Worm (Caenorhabditis elegans) whole organism, mixed stage, embryonic: ENCODE measurements around the gene C03C10.2.

Source experiments
- M03D4.4 ChIP-seq: sonication (generic microtip); optimal IDR thresholded peaks from 2 replicates; lab custom pipeline; 2017; ENCODE audit warnings: mild to moderate bottlenecking, missing genetic modification characterization, missing compliant biosample characterization
- blmp-1 ChIP-seq: fragments of 150-350 bp; optimal IDR thresholded peaks from 2 replicates; lab custom pipeline; 2014; ENCODE audit warnings: missing biosample characterization, missing genetic modification characterization
- ceh-39 ChIP-seq: fragments of 150-350 bp; optimal IDR thresholded peaks from 2 replicates; lab custom pipeline; 2014; ENCODE audit warnings: missing biosample characterization, missing genetic modification characterization
- ceh-43 ChIP-seq: fragments of 200-800 bp; sonication (Bioruptor generic); optimal IDR thresholded peaks from 2 replicates; lab custom pipeline; 2018; ENCODE audit warnings: mild to moderate bottlenecking, missing genetic modification characterization, moderate library complexity, missing compliant biosample characterization
- ceh-83 ChIP-seq: fragments of 200-800 bp; sonication (Bioruptor generic); optimal IDR thresholded peaks from 2 replicates; lab custom pipeline; 2018; ENCODE audit warnings: mild to moderate bottlenecking, missing genetic modification characterization, missing compliant biosample characterization
- ces-1 ChIP-seq: fragments of 150-350 bp; optimal IDR thresholded peaks from 2 replicates; lab custom pipeline; 2014; ENCODE audit warnings: missing biosample characterization, missing genetic modification reagents, missing genetic modification characterization
- cnd-1 ChIP-seq: fragments of 200-800 bp; sonication (Bioruptor generic); optimal IDR thresholded peaks from 2 replicates; lab custom pipeline; 2018; ENCODE audit warnings: mild to moderate bottlenecking, missing genetic modification characterization, missing compliant biosample characterization
- drap-1 ChIP-seq: fragments of 200-800 bp; sonication (Bioruptor generic); optimal IDR thresholded peaks from 3 replicates; lab custom pipeline; 2018; ENCODE audit warnings: mild to moderate bottlenecking, missing genetic modification characterization, missing compliant biosample characterization
- elt-1 ChIP-seq: sonication (generic microtip); optimal IDR thresholded peaks from 2 replicates; lab custom pipeline; 2017; ENCODE audit warnings: missing genetic modification characterization, mild to moderate bottlenecking, missing compliant biosample characterization, antibody characterized with exemption, moderate library complexity, borderline replicate concordance; ENCODE audit not compliant: insufficient read depth
- elt-3 ChIP-seq: fragments of 150-350 bp; optimal IDR thresholded peaks from 2 replicates; lab custom pipeline; 2014; ENCODE audit warnings: missing biosample characterization, missing genetic modification characterization
- flh-1 ChIP-seq: fragments of 200-800 bp; sonication (Bioruptor generic); optimal IDR thresholded peaks from 2 replicates; lab custom pipeline; 2018; ENCODE audit warnings: mild to moderate bottlenecking, missing genetic modification characterization, moderate library complexity, missing compliant biosample characterization
- ham-2 ChIP-seq: fragments of 200-800 bp; sonication (Bioruptor generic); optimal IDR thresholded peaks from 2 replicates; lab custom pipeline; 2018; ENCODE audit warnings: mild to moderate bottlenecking, missing genetic modification characterization, missing compliant biosample characterization
- hlh-1 ChIP-seq: fragments of 150-350 bp; optimal IDR thresholded peaks from 2 replicates; lab custom pipeline; 2014; ENCODE audit warnings: missing biosample characterization, missing genetic modification reagents, missing genetic modification characterization
- lin-13 ChIP-seq: fragments of 150-350 bp; optimal IDR thresholded peaks from 2 replicates; lab custom pipeline; 2014; ENCODE audit warnings: missing biosample characterization, missing genetic modification characterization
- lin-32 ChIP-seq: fragments of 200-800 bp; sonication (Bioruptor generic); optimal IDR thresholded peaks from 2 replicates; lab custom pipeline; 2018; ENCODE audit warnings: mild to moderate bottlenecking, missing genetic modification characterization, missing compliant biosample characterization
- lsy-2 ChIP-seq: fragments of 150-350 bp; optimal IDR thresholded peaks from 2 replicates; lab custom pipeline; 2014; ENCODE audit warnings: missing biosample characterization, missing genetic modification characterization
- mab-5 ChIP-seq: fragments of 150-350 bp; optimal IDR thresholded peaks from 2 replicates; lab custom pipeline; 2014; ENCODE audit warnings: missing biosample characterization, missing genetic modification characterization
- mep-1 ChIP-seq: fragments of 150-350 bp; optimal IDR thresholded peaks from 2 replicates; lab custom pipeline; 2017; ENCODE audit warnings: missing biosample characterization, missing genetic modification reagents, missing genetic modification characterization, inconsistent platforms
- mls-2 ChIP-seq: sonication (generic microtip); optimal IDR thresholded peaks from 2 replicates; lab custom pipeline; 2016; ENCODE audit warnings: mild to moderate bottlenecking, missing genetic modification characterization, moderate library complexity, missing compliant biosample characterization
- nhr-12 ChIP-seq: fragments of 150-350 bp; optimal IDR thresholded peaks from 2 replicates; lab custom pipeline; 2014; ENCODE audit warnings: missing biosample characterization, missing genetic modification characterization
- nhr-2 ChIP-seq: fragments of 150-350 bp; optimal IDR thresholded peaks from 2 replicates; lab custom pipeline; 2014; ENCODE audit warnings: missing biosample characterization, missing genetic modification characterization
- nhr-237 ChIP-seq: fragments of 150-350 bp; optimal IDR thresholded peaks from 2 replicates; lab custom pipeline; 2014; ENCODE audit warnings: missing biosample characterization, missing genetic modification characterization
- nhr-28 ChIP-seq: fragments of 150-350 bp; optimal IDR thresholded peaks from 2 replicates; lab custom pipeline; 2014; ENCODE audit warnings: missing biosample characterization, missing genetic modification characterization
- nhr-76 ChIP-seq: sonication (generic microtip); optimal IDR thresholded peaks from 2 replicates; lab custom pipeline; 2017; ENCODE audit warnings: missing biosample characterization, missing genetic modification characterization
- pha-4 ChIP-seq: fragments of 150-350 bp; optimal IDR thresholded peaks from 2 replicates; lab custom pipeline; 2018; ENCODE audit warnings: missing biosample characterization, missing genetic modification reagents, missing genetic modification characterization
- sem-2 ChIP-seq: fragments of 200-800 bp; sonication (Bioruptor generic); optimal IDR thresholded peaks from 2 replicates; lab custom pipeline; 2018; ENCODE audit warnings: mild to moderate bottlenecking, missing genetic modification characterization, missing compliant biosample characterization
- snpc-4 ChIP-seq: fragments of 150-350 bp; optimal IDR thresholded peaks from 2 replicates; lab custom pipeline; 2014; ENCODE audit warnings: missing biosample characterization, missing genetic modification characterization
- sptf-1 ChIP-seq: sonication (generic microtip); optimal IDR thresholded peaks from 2 replicates; lab custom pipeline; 2017; ENCODE audit warnings: mild to moderate bottlenecking, missing genetic modification characterization, moderate library complexity, missing compliant biosample characterization
- unc-120 ChIP-seq: sonication (generic microtip); optimal IDR thresholded peaks from 2 replicates; lab custom pipeline; 2017; ENCODE audit warnings: missing genetic modification characterization, missing compliant biosample characterization; ENCODE audit not compliant: poor library complexity, severe bottlenecking
- unc-39 ChIP-seq: fragments of 150-350 bp; optimal IDR thresholded peaks from 2 replicates; lab custom pipeline; 2014; ENCODE audit warnings: missing biosample characterization, missing genetic modification characterization

The C03C10.2 gene

DNA sequence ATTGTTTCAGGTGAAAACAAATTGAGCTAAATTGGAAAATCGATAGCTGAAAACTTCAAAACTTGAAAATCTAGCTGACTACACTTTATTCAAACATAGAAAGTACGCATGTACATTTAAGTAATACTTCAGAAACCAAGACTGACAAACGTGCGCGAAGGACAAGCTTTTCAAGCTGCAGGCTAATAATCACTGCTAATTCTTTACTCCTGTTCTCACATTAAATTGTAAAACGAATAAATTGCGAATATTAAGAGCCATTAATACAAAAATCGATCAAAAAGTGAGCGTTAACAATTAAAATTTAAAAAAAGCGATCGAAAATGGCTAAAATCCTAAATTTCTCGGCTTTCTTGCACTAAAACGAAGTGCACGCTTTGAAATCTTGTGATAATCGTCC, 3.8 kb upstream of the C03C10.2 start:
- TF ChIP-seq ceh-83 (GFP tag; lab: Kevin White, UChicago) (no peak), nhr-2 (tag; lab: Kevin White, UChicago) (no peak), elt-3 (tag; lab: Kevin White, UChicago) (no peak), snpc-4 (no peak), lsy-2 (tag; lab: Kevin White, UChicago) (no peak), sem-2 (GFP tag; lab: Kevin White, UChicago) (no peak), drap-1 (no peak), lin-13 (no peak), elt-1 (tag; lab: Kevin White, UChicago) (no peak)

DNA sequence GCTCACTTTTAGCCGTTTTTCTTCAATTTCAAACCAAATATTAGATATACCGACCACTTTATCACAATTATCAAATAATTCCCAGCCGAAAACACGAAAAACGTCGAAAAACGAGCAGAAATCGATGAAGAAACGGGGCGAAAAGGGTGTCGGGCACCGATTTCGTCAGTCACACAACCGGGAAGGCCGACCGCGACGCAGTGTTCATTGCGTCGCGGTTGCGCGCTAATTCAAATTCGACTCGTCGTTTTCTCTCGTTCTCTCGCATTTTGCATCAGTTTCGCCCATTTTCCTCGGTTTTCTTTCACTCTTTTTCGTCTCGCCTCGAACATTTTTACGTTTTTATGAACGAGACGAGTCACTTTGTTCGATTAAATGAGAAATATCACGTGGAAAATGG, 3.3 kb upstream of the C03C10.2 start:
- peak; percentile 24 for TF ChIP-seq ham-2 (GFP tag; lab: Kevin White, UChicago)
- peak; percentile 43 for TF ChIP-seq hlh-1 (tag; lab: Kevin White, UChicago)
- TF ChIP-seq ceh-39, result peak; percentile 68
- TF ChIP-seq lin-13, result peak; percentile 79
- TF ChIP-seq nhr-2 (tag; lab: Kevin White, UChicago), result no peak
- TF ChIP-seq nhr-237 (tag; lab: Kevin White, UChicago), result peak; percentile 54
- TF ChIP-seq lsy-2 (tag; lab: Kevin White, UChicago), result peak; percentile 79
- TF ChIP-seq sptf-1 (tag; lab: Kevin White, UChicago), result peak; percentile 45
- TF ChIP-seq M03D4.4 (tag; lab: Kevin White, UChicago), result no peak
- peak; percentile 27 for TF ChIP-seq mls-2
- no peak for TF ChIP-seq ceh-43
- TF ChIP-seq ceh-83 (GFP tag; lab: Kevin White, UChicago), result peak; percentile 27
- no peak for TF ChIP-seq flh-1 (GFP tag; lab: Kevin White, UChicago)
- peak; percentile 77 for TF ChIP-seq mep-1 (tag; lab: Kevin White, UChicago)
- TF ChIP-seq ces-1 (GFP tag; lab: Kevin White, UChicago), result peak; percentile 83
- no peak for TF ChIP-seq drap-1
- peak; percentile 16 for TF ChIP-seq unc-120 (tag; lab: Kevin White, UChicago)
- TF ChIP-seq mab-5 (tag; lab: Kevin White, UChicago), result no peak
- TF ChIP-seq pha-4 (tag; lab: Kevin White, UChicago), result peak; percentile 74

- TF ChIP-seq ham-2 (GFP tag; lab: Kevin White, UChicago) (no peak), elt-1 (tag; lab: Kevin White, UChicago) (no peak), ces-1 (GFP tag; lab: Kevin White, UChicago) (peak; percentile 85), mls-2 (no peak), mep-1 (tag; lab: Kevin White, UChicago) (no peak), drap-1 (no peak), lsy-2 (tag; lab: Kevin White, UChicago) (peak; percentile 2), unc-120 (tag; lab: Kevin White, UChicago) (peak; percentile 15), elt-3 (tag; lab: Kevin White, UChicago) (no peak)
Observed at ce11 chrIII:4088338-4088918, 2.4 kb upstream of the C03C10.2 start.

DNA sequence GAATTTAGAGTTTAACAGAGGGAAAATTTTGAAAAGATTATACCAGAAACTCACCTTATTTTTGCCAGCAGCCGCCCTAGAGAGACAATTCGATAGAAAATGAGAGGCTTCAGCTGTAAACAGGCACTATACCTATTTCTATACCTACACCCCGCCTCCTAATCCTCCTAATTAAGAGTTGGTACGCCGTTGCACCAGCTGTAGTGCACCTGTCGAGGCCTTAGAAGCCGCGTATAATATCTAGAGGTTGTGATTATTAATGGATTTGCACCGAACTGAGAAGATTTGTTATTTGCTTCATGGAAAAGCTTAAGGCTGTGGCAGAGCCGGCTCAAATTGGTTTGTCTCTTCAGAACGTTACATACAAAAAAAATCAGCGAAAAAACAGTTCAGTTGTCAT, 1.1 kb downstream of the C03C10.2 start, which contains the start of gene C03C10.5:
TSS of gene C03C10.5 (minus strand) at position 101 of the 400 bp plus-strand sequence.
- no peak for TF ChIP-seq ceh-83 (GFP tag; lab: Kevin White, UChicago)
- peak; percentile 75 for TF ChIP-seq lin-32 (GFP tag; lab: Kevin White, UChicago)
- no peak for TF ChIP-seq nhr-2 (tag; lab: Kevin White, UChicago)

- TF ChIP-seq elt-3 (tag; lab: Kevin White, UChicago), result no peak
- TF ChIP-seq ceh-39, result no peak
- TF ChIP-seq nhr-76 (tag; lab: Kevin White, UChicago), result no peak
- no peak for TF ChIP-seq mep-1 (tag; lab: Kevin White, UChicago)
- no peak for TF ChIP-seq drap-1
- TF ChIP-seq nhr-237 (tag; lab: Kevin White, UChicago), result no peak
- no peak for TF ChIP-seq unc-39
- TF ChIP-seq nhr-28, result no peak
- no peak for TF ChIP-seq cnd-1
- no peak for TF ChIP-seq nhr-12 (tag; lab: Kevin White, UChicago)
- no peak for TF ChIP-seq mab-5 (tag; lab: Kevin White, UChicago)
- TF ChIP-seq ces-1 (GFP tag; lab: Kevin White, UChicago), result no peak
- no peak for TF ChIP-seq ham-2 (GFP tag; lab: Kevin White, UChicago)
- no peak for TF ChIP-seq blmp-1 (tag; lab: Kevin White, UChicago)
- TF ChIP-seq snpc-4, result no peak
- no peak for TF ChIP-seq sptf-1 (tag; lab: Kevin White, UChicago)
- no peak for TF ChIP-seq lin-32 (GFP tag; lab: Kevin White, UChicago)
- TF ChIP-seq lin-13, result no peak
Observed at ce11 chrIII:4092962-4093361, 2.1 kb downstream of the C03C10.2 start.
